Worm (Caenorhabditis elegans) whole organism, L4/young adult: Measurements from ENCODE around the gene psa-3.

Experiments
- W03F9.2 ChIP-seq: fragments of 150-350 bp; optimal IDR thresholded peaks from 2 replicates; lab custom pipeline; 2014; ENCODE audit warnings: missing biosample characterization, missing genetic modification characterization
- him-1 ChIP-seq: sonication (generic microtip); optimal IDR thresholded peaks from 2 replicates; lab custom pipeline; 2016; ENCODE audit warnings: missing genotype, missing genetic modification reagents, missing genetic modification characterization, missing compliant biosample characterization

DNA sequence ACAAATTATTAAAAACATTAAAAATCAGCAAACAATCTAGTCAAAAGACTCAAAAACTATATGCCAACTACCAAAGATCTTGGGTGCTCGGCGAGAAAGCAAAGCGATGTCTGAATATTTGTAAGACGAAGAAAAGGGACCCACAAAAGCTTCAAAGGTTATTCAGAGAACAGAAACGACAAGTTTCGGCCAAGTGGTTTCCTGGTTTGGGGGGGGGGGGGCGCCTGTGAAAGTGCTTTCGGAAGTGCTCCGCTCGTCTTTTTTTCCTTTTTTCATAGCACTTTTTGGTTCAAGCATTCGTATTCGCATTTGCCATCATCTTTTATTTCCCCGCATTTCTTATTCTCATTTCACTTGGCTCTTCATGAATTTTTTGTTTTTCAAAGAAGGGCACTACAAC, 26.2 kb upstream of the psa-3 start:
- TF ChIP-seq him-1 (tag; lab: Kevin White, UChicago): no peak
- TF ChIP-seq W03F9.2 (tag; lab: Kevin White, UChicago): no peak
